Fruit fly (Drosophila melanogaster): ENCODE data around the gene myo.

Gene myo

dm6 chr4:696638-697037 is 783 bp upstream of the myo start (continued):
- TF ChIP-seq Bteb2 (GFP tag; optimal IDR thresholded peaks at IDR 0.05) = no peak
- no peak for TF ChIP-seq wdn (GFP tag; IDR thresholded peaks at IDR 0.05)
- TF ChIP-seq CG30020 (tag; optimal IDR thresholded peaks at IDR 0.05) = peak; percentile 98
- no peak for TF ChIP-seq btn (GFP tag; optimal IDR thresholded peaks at IDR 0.05)
- TF ChIP-seq lab (GFP tag; optimal IDR thresholded peaks at IDR 0.05) = no peak
- TF ChIP-seq ab (GFP tag; optimal IDR thresholded peaks at IDR 0.05) = peak; percentile 27
- peak; percentile 57 for TF ChIP-seq Meics (GFP tag; optimal IDR thresholded peaks at IDR 0.05)
- peak; percentile 17 for TF ChIP-seq CG7839 (tag; optimal IDR thresholded peaks at IDR 0.05)
- TF ChIP-seq amos (GFP tag; IDR thresholded peaks at IDR 0.05; ENCODE audit: partially characterized antibody) = peak; percentile 98; the same call in 1 of the 2 replicates
- TF ChIP-seq Rx (GFP tag; IDR thresholded peaks at IDR 0.05) = no peak
- no peak for TF ChIP-seq da (GFP tag; optimal IDR thresholded peaks at IDR 0.05)
- TF ChIP-seq disco-r (GFP tag; optimal IDR thresholded peaks at IDR 0.05) = no peak
- no peak for TF ChIP-seq sisA (GFP tag; IDR thresholded peaks at IDR 0.05)
- TF ChIP-seq nmo (GFP tag; optimal IDR thresholded peaks at IDR 0.05) = no peak
- TF ChIP-seq CG4707 (GFP tag; optimal IDR thresholded peaks at IDR 0.05) = no peak
- TF ChIP-seq MBD-R2 (GFP tag; IDR thresholded peaks at IDR 0.05) = peak; percentile 62; the same call in 1 of the 2 replicates
- no peak for TF ChIP-seq bigmax (GFP tag; optimal IDR thresholded peaks at IDR 0.05)
- TF ChIP-seq Doc3 (GFP tag; IDR thresholded peaks at IDR 0.05; ENCODE audit: partially characterized antibody) = peak; percentile 92
- no peak; the same call in 1 of the 2 replicates for TF ChIP-seq unc-4 (GFP tag; IDR thresholded peaks at IDR 0.05; ENCODE audit: partially characterized antibody)
- TF ChIP-seq BtbVII (GFP tag; optimal IDR thresholded peaks at IDR 0.05) = peak; percentile 8
- TF ChIP-seq CG34422 (GFP tag; IDR thresholded peaks at IDR 0.05) = no peak; the same call in 2 of the 3 replicates
- no peak for TF ChIP-seq slou (GFP tag; optimal IDR thresholded peaks at IDR 0.05)
- TF ChIP-seq bcd (GFP tag; optimal IDR thresholded peaks at IDR 0.05) = no peak
- peak; percentile 35 for TF ChIP-seq CG17912 (GFP tag; optimal IDR thresholded peaks at IDR 0.05)
- TF ChIP-seq Dek (tag; optimal IDR thresholded peaks at IDR 0.05) = no peak
- TF ChIP-seq usp (GFP tag; optimal IDR thresholded peaks at IDR 0.05) = no peak
- TF ChIP-seq rib (GFP tag; IDR thresholded peaks at IDR 0.05) = no peak
- no peak for TF ChIP-seq CG9817 (tag; optimal IDR thresholded peaks at IDR 0.05)
- TF ChIP-seq CG1233 (GFP tag; optimal IDR thresholded peaks at IDR 0.05) = no peak
- TF ChIP-seq CG11085 (GFP tag; IDR thresholded peaks at IDR 0.05) = no peak
- no peak for TF ChIP-seq bowl (GFP tag; IDR thresholded peaks at IDR 0.05)
- TF ChIP-seq CG17359 (tag; optimal IDR thresholded peaks at IDR 0.05) = peak; percentile 22
- no peak; the same call in 1 of the 2 replicates for TF ChIP-seq hbn (GFP tag; IDR thresholded peaks at IDR 0.05; ENCODE audit: partially characterized antibody)
- no peak for TF ChIP-seq PHDP (tag; optimal IDR thresholded peaks at IDR 0.05)
- TF ChIP-seq cato (GFP tag; optimal IDR thresholded peaks at IDR 0.05; ENCODE audit: borderline replicate concordance) = no peak
- peak; percentile 35 for TF ChIP-seq gro (GFP tag; optimal IDR thresholded peaks at IDR 0.05)
- no peak for TF ChIP-seq CG2875 (GFP tag; optimal IDR thresholded peaks at IDR 0.05)
- no peak for TF ChIP-seq Taf1 (GFP tag; IDR thresholded peaks at IDR 0.05)
- TF ChIP-seq CG2202 (tag; optimal IDR thresholded peaks at IDR 0.05) = no peak
- no peak for TF ChIP-seq Nf-YA (GFP tag; IDR thresholded peaks at IDR 0.05)
- TF ChIP-seq CG10979 (tag; optimal IDR thresholded peaks at IDR 0.05) = no peak
- TF ChIP-seq Kr (GFP tag; optimal IDR thresholded peaks at IDR 0.05) = no peak
- peak; percentile 42 for TF ChIP-seq CG12391 (tag; optimal IDR thresholded peaks at IDR 0.05)
- TF ChIP-seq ftz-f1 (GFP tag; optimal IDR thresholded peaks at IDR 0.05) = no peak
- no peak for TF ChIP-seq gce (GFP tag; IDR thresholded peaks at IDR 0.05)
- no peak for TF ChIP-seq CG14965 (GFP tag; optimal IDR thresholded peaks at IDR 0.05; ENCODE audit: borderline replicate concordance)
- peak; percentile 46 for TF ChIP-seq CG2712 (tag; optimal IDR thresholded peaks at IDR 0.05)
- TF ChIP-seq NC2α (GFP tag; optimal IDR thresholded peaks at IDR 0.05) = no peak
- no peak for TF ChIP-seq CG4282 (GFP tag; optimal IDR thresholded peaks at IDR 0.05)
- TF ChIP-seq CG7372 (GFP tag; IDR thresholded peaks at IDR 0.05) = no peak
- no peak for TF ChIP-seq tll (GFP tag; optimal IDR thresholded peaks at IDR 0.05)
